Fruit fly (Drosophila melanogaster) whole organism, pupa: Measurements from ENCODE around the gene Chchd2.

ENCODE experiments used
- CG10348 ChIP-seq: fragments of 200-800 bp; sonication (Bioruptor generic); IDR thresholded peaks from 2 replicates; pipeline ENCODE4 v1.3.6; 2022; ENCODE audit warnings: missing biosample characterization, missing genetic modification characterization
- CG12605 ChIP-seq: fragments of 200-800 bp; sonication (Bioruptor generic); IDR thresholded peaks from 2 replicates; pipeline ENCODE4 v1.3.6; 2022; ENCODE audit warnings: missing biosample characterization, missing genetic modification characterization
- CG13204 ChIP-seq: fragments of 200-800 bp; sonication (Bioruptor generic); optimal IDR thresholded peaks from 2 replicates; lab custom pipeline; 2018; ENCODE audit warnings: missing biosample characterization, mild to moderate bottlenecking, missing genetic modification characterization, moderate library complexity
- CG14655 ChIP-seq: fragments of 200-800 bp; sonication (Bioruptor generic); optimal IDR thresholded peaks from 3 replicates; lab custom pipeline; 2017; ENCODE audit warnings: mild to moderate bottlenecking, missing biosample characterization, missing genetic modification reagents, missing genetic modification characterization
- CG15710 ChIP-seq: fragments of 200-800 bp; sonication (Bioruptor generic); optimal IDR thresholded peaks from 2 replicates; lab custom pipeline; 2018; ENCODE audit warnings: missing biosample characterization, mild to moderate bottlenecking, missing genetic modification characterization, moderate library complexity
- CG17806 ChIP-seq: fragments of 200-800 bp; sonication (Bioruptor generic); optimal IDR thresholded peaks from 2 replicates; lab custom pipeline; 2018; ENCODE audit warnings: missing biosample characterization, mild to moderate bottlenecking, missing genetic modification characterization, moderate library complexity
- CG32121 ChIP-seq: fragments of 200-800 bp; sonication (Bioruptor generic); IDR thresholded peaks from 2 replicates; pipeline ENCODE4 v1.3.6; 2022; ENCODE audit warnings: missing biosample characterization, missing genetic modification characterization
- CG34367 ChIP-seq: fragments of 200-800 bp; sonication (Bioruptor generic); optimal IDR thresholded peaks from 2 replicates; lab custom pipeline; 2018; ENCODE audit warnings: missing biosample characterization, mild to moderate bottlenecking, missing genetic modification characterization
- CG4496 ChIP-seq: fragments of 200-800 bp; sonication (Bioruptor generic); IDR thresholded peaks from 3 replicates; pipeline ENCODE4 v1.3.6; 2022; ENCODE audit warnings: missing biosample characterization, missing genetic modification characterization
- CG8159 ChIP-seq: fragments of 200-800 bp; sonication (Bioruptor generic); optimal IDR thresholded peaks from 3 replicates; lab custom pipeline; 2018; ENCODE audit warnings: missing biosample characterization, mild to moderate bottlenecking, missing genetic modification characterization, moderate library complexity
- CG8301 ChIP-seq: fragments of 200-800 bp; sonication (Bioruptor generic); optimal IDR thresholded peaks from 2 replicates; lab custom pipeline; 2018; ENCODE audit warnings: missing biosample characterization, mild to moderate bottlenecking, missing genetic modification characterization
- CG9948 ChIP-seq: fragments of 200-800 bp; sonication (Bioruptor generic); optimal IDR thresholded peaks from 2 replicates; lab custom pipeline; 2018; ENCODE audit warnings: missing biosample characterization, mild to moderate bottlenecking, missing genetic modification characterization, moderate library complexity
- D1 ChIP-seq: fragments of 200-800 bp; sonication (Bioruptor generic); optimal IDR thresholded peaks from 2 replicates; lab custom pipeline; 2018; ENCODE audit warnings: missing biosample characterization, mild to moderate bottlenecking, missing genetic modification characterization, moderate library complexity
- EcR ChIP-seq: fragments of 200-800 bp; sonication (Bioruptor generic); optimal IDR thresholded peaks from 3 replicates; lab custom pipeline; 2019; ENCODE audit warnings: missing biosample characterization, missing genetic modification characterization, mild to moderate bottlenecking, moderate library complexity, missing genetic modification reagents
- Ets98B ChIP-seq: fragments of 200-800 bp; sonication (Bioruptor generic); IDR thresholded peaks from 2 replicates; pipeline ENCODE4 v1.3.6; 2022; ENCODE audit warnings: missing biosample characterization, missing genetic modification characterization
- Pif1A ChIP-seq: fragments of 200-800 bp; sonication (Bioruptor generic); optimal IDR thresholded peaks from 3 replicates; lab custom pipeline; 2016; ENCODE audit warnings: missing biosample characterization, missing genetic modification characterization
- Pif1B ChIP-seq: fragments of 200-800 bp; sonication (Bioruptor generic); optimal IDR thresholded peaks from 3 replicates; lab custom pipeline; 2016; ENCODE audit warnings: missing biosample characterization, missing genetic modification characterization
- Snoo ChIP-seq: fragments of 200-800 bp; sonication (Bioruptor generic); optimal IDR thresholded peaks from 3 replicates; lab custom pipeline; 2017; ENCODE audit warnings: missing biosample characterization, mild to moderate bottlenecking, missing genetic modification characterization, inconsistent platforms
- fd96Ca ChIP-seq: fragments of 200-800 bp; sonication (Bioruptor generic); IDR thresholded peaks from 3 replicates; pipeline ENCODE4 v1.3.6; 2022; ENCODE audit warnings: missing biosample characterization, missing genetic modification characterization
- gl ChIP-seq: fragments of 200-800 bp; sonication (Bioruptor generic); optimal IDR thresholded peaks from 2 replicates; lab custom pipeline; 2018; ENCODE audit warnings: missing biosample characterization, mild to moderate bottlenecking, missing genetic modification characterization
- rn ChIP-seq: fragments of 200-800 bp; sonication (Bioruptor generic); IDR thresholded peaks from 2 replicates; pipeline ENCODE4 v1.3.6; 2022; ENCODE audit warnings: missing biosample characterization, missing genetic modification characterization

Gene Chchd2

DNA sequence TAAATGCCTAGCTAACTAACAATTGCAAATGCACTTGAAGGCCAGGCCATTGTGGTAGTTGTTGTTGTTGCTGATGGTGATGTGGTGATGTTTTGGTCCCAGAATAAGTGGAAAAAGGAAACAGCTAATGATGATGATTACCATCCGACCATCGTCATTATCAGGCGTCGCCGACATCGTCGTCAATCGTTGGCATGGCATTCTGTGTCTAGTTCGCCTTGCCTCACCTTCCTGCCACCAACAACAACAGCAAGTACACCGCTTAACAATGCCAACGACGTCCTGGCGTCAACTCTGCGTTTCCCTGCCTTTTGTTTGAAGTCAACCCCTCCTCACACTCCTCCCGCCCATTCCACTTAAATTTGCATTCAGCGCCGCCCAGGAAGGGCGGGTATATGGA lies 28.8 kb downstream of the Chchd2 start:
- TF ChIP-seq CG17806 (no peak), CG9948 (tag; lab: Kevin White, UChicago) (no peak), CG4496 (GFP tag; lab: Robert Waterston, UW) (no peak), Ets98B (no peak), CG32121 (GFP tag; lab: Robert Waterston, UW) (no peak), CG8159 (tag; lab: Kevin White, UChicago) (no peak), EcR (GFP tag; lab: Kevin White, UChicago) (no peak), fd96Ca (GFP tag; lab: Robert Waterston, UW) (no peak), rn (no peak), CG14655 (GFP tag; lab: Kevin White, UChicago) (no peak), Snoo (no peak), CG12605 (GFP tag; lab: Robert Waterston, UW) (no peak)

DNA sequence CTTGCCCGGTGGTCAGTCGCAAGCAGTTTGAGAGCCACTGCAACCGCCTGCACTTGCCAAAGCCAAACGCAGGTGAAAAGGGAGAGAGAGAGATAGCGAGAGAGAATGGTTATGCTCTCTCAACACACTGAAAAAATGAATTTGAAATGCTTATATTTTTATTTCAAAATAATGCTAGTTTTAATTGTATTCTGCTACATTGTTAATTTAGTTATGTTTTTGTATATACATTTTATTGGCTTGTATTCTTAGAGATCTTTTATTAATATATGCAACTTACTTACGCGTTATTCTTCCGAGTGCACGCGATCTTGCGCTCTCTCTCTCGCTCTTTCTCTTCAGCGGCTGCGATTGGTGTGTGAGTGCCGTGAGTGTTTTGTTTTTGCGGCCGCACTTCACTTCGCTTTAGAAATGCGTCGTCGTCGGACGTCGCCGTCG lies 29.7 kb downstream of the Chchd2 start:
- TF ChIP-seq CG8301 (tag; lab: Kevin White, UChicago) (peak; percentile 97), Pif1B (GFP tag; lab: Kevin White, UChicago) (peak; percentile 98), CG9948 (tag; lab: Kevin White, UChicago) (peak; percentile 18), CG8159 (tag; lab: Kevin White, UChicago) (peak; percentile 98), gl (peak; percentile 91), CG13204 (GFP tag; lab: Kevin White, UChicago) (no peak), EcR (GFP tag; lab: Kevin White, UChicago) (peak; percentile 76), D1 (tag; lab: Kevin White, UChicago) (peak; percentile 87), CG15710 (tag; lab: Kevin White, UChicago) (peak; percentile 87), CG32121 (GFP tag; lab: Robert Waterston, UW) (peak; percentile 100), Pif1A (peak; percentile 98), CG17806 (peak; percentile 98), fd96Ca (GFP tag; lab: Robert Waterston, UW) (peak; percentile 96), CG14655 (GFP tag; lab: Kevin White, UChicago) (peak; percentile 98), Snoo (peak; percentile 98), rn (peak; percentile 98), CG12605 (GFP tag; lab: Robert Waterston, UW) (peak; percentile 99), CG34367 (tag; lab: Kevin White, UChicago) (no peak), CG4496 (GFP tag; lab: Robert Waterston, UW) (peak; percentile 99), Ets98B (peak; percentile 99), CG10348 (GFP tag; lab: Robert Waterston, UW) (no peak)

DNA sequence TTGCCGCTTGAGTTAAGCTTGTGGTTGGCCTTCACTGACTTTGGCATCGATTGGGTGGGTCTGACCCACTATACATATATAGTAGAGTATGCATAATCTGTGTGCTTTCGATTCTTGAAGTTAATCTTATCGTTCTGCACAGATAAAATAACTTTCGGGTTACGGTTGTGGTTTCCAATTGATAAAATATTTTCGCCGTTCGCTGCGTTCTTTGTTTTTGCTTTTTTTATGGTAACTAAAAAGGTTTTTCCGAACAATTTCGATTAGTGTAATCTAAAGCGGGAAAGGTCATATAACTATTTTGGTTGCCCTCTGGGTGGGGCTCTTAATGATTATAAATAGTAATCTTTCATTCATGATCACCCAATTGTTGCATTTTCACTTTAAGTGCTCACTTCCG lies 31.7 kb downstream of the Chchd2 start:
- TF ChIP-seq Ets98B, result no peak
- TF ChIP-seq CG9948 (tag; lab: Kevin White, UChicago), result no peak
- no peak for TF ChIP-seq Snoo
- no peak for TF ChIP-seq CG13204 (GFP tag; lab: Kevin White, UChicago)
- TF ChIP-seq CG10348 (GFP tag; lab: Robert Waterston, UW), result no peak
- no peak for TF ChIP-seq CG8159 (tag; lab: Kevin White, UChicago)
- no peak for TF ChIP-seq Pif1B (GFP tag; lab: Kevin White, UChicago)
- no peak for TF ChIP-seq EcR (GFP tag; lab: Kevin White, UChicago)
- no peak for TF ChIP-seq CG4496 (GFP tag; lab: Robert Waterston, UW)
- no peak for TF ChIP-seq CG32121 (GFP tag; lab: Robert Waterston, UW)
- no peak for TF ChIP-seq rn
- TF ChIP-seq CG34367 (tag; lab: Kevin White, UChicago), result no peak
- TF ChIP-seq CG12605 (GFP tag; lab: Robert Waterston, UW), result no peak
- TF ChIP-seq CG8301 (tag; lab: Kevin White, UChicago), result no peak
- no peak for TF ChIP-seq CG15710 (tag; lab: Kevin White, UChicago)
- TF ChIP-seq gl, result no peak
- TF ChIP-seq fd96Ca (GFP tag; lab: Robert Waterston, UW), result no peak
- no peak for TF ChIP-seq Pif1A
- TF ChIP-seq CG17806, result no peak

DNA sequence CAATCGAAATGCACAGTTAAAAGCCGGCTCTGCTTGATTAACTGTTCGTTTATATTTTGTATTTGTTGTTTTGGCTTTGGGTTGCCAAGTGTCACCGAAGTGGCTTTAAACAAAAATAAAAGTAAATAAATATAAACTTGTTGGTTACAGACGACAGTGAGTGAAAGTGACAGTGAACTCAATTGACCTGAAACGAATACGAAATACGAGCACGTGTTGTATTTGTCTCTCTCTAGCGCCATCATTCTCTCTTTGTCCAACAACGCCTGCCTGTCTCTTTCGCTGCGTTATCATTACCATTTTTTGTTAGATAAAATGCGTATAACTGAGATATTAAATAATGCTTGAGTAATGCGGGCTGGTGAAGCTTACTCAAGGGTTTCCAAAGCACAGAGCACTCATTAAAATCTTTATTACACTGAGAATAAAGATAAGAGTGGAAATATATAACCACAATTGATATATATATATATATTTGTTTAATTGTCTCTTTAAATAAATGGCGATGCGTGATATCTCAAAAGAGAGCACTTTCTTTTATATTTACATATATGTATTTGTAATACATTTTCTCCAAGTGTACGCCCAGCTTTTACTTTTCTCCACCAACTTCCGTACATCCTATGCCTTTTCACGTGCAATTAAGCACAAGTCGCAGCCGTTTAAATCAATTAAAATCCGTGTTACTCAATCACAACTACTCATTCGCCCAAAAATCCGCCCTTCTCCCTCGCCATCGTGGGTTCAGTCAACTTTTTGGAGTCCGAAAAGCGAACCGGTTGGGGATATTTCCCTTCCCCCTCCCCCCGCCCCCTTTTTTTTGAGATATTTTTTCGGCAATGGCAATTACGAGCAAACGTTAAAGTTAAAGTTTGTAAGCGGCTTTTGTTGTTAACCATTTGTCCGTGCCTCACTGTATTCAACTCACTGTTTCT lies 32.7 kb downstream of the Chchd2 start:
- TF ChIP-seq CG32121 (GFP tag; lab: Robert Waterston, UW) (0 out of 2 replicates have a peak, but pooled peaks have one; percentile 8), Snoo (peak; percentile 41), Ets98B (no peak)

DNA sequence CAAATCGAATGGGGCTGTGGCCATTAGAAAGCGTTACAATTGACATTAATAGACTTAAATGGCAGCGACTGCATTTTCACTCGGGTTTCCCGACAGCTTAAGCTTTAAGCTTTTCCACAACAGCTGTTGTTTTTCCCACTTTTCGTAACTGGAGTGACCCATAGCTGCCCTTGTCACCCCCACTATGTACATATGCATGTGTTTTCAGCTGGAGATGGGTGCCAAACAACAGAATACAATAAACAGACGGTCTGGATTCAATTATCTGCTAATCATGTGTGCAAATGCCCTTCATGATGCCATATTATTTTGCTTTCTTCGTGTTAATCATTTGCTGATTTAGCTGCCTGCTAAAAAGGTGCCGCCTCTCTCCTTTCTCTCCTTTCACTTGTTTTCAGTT lies 34.7 kb downstream of the Chchd2 start:
- no peak for TF ChIP-seq CG12605 (GFP tag; lab: Robert Waterston, UW)
- TF ChIP-seq CG13204 (GFP tag; lab: Kevin White, UChicago), result no peak
- no peak for TF ChIP-seq CG34367 (tag; lab: Kevin White, UChicago)
- TF ChIP-seq Snoo, result no peak
- TF ChIP-seq CG8301 (tag; lab: Kevin White, UChicago), result no peak

DNA sequence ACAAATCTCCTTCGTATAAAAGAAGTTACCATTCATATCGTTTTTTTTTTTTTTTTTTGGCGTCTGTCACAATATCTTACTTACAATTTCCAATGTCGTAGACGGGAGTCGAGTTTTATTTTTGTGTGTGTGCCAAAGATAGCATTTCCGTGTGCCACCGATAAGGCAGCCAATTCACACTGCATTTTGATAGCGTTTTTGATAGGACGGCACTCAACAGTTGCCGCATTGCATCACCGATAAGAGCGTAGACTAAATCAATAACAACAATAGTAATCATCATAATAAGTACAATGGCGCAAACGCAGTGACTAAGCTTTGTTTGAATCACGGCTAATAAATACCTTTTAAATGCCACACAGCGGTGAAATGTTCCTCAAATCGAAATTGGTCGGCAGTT lies 37.6 kb downstream of the Chchd2 start:
- TF ChIP-seq CG4496 (GFP tag; lab: Robert Waterston, UW) (no peak), gl (no peak), Pif1B (GFP tag; lab: Kevin White, UChicago) (no peak), Snoo (no peak), Pif1A (no peak), fd96Ca (GFP tag; lab: Robert Waterston, UW) (no peak), rn (no peak), CG32121 (GFP tag; lab: Robert Waterston, UW) (no peak), CG12605 (GFP tag; lab: Robert Waterston, UW) (no peak), CG17806 (no peak), CG9948 (tag; lab: Kevin White, UChicago) (no peak), CG34367 (tag; lab: Kevin White, UChicago) (no peak), D1 (tag; lab: Kevin White, UChicago) (no peak), CG10348 (GFP tag; lab: Robert Waterston, UW) (no peak)
